Fruit fly (Drosophila melanogaster) whole organism: ENCODE measurements around the gene CG7126.

ENCODE experiments used
- CG8478 ChIP-seq: fragments of >200 bp; optimal IDR thresholded peaks from 2 replicates; lab custom pipeline; 2018; ENCODE audit warnings: inconsistent platforms
- EcR ChIP-seq, 2 experiments: fragments of >200 bp; optimal IDR thresholded peaks; 2 replicates each; lab custom pipeline; 2017; ENCODE audit warnings: missing biosample characterization in 2 of 2, missing genetic modification characterization in 2 of 2, missing genetic modification reagents in 2 of 2
- pan ChIP-seq: fragments of >200 bp; optimal IDR thresholded peaks from 2 replicates; lab custom pipeline; 2017
- psq ChIP-seq: fragments of >200 bp; optimal IDR thresholded peaks from 2 replicates; lab custom pipeline; 2017
- usp ChIP-seq: fragments of >200 bp; optimal IDR thresholded peaks from 2 replicates; lab custom pipeline; 2017; ENCODE audit warnings: missing biosample characterization, missing genetic modification characterization, mixed read lengths

DNA sequence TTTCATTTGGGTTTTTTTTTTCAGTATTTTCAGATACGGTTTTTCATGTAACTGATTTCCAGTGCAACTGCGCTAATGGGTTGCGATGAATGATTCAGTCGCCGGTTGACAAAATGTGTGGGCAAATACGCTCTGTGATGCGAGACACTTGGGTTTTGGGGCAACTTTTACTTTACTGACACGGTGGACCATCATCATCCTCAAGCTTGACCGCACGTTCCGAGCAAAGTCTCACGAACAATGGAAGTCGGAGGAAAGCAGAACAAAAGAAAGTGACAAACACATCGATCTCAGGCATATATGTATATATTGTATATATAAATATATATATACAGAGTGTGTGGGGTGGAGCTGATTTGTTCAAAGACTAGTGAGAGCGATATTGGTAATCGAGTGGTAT lies 8.2 kb downstream of the CG7126 start:
- no peak for TF ChIP-seq pan
- TF ChIP-seq psq (lab: Kevin White, UChicago) = no peak
- TF ChIP-seq EcR (GFP tag; optimal IDR thresholded peaks at IDR 0.05; lab: Kevin White, UChicago) = no peak
- no peak for TF ChIP-seq usp (GFP tag; lab: Kevin White, UChicago)
- no peak for TF ChIP-seq CG8478 (lab: Kevin White, UChicago)
